Worm (Caenorhabditis elegans): ENCODE data around the gene cng-3.

The cng-3 gene

ce11 chrIV:9490320-9490719 lies 9.5 kb upstream of the cng-3 start, which contains the start of gene sru-6:
sru-6 (plus strand) TSS chrIV:9490620.
- TF ChIP-seq hlh-15 (tag; optimal IDR thresholded peaks at IDR 0.05) (no peak), sdc-2 (tag; optimal IDR thresholded peaks at IDR 0.05) (no peak)

ce11 chrIV:9488315-9488714 lies 7.5 kb upstream of the cng-3 start, which contains the start of gene sru-1:
sru-1 (plus strand) TSS chrIV:9488615.
- TF ChIP-seq T23F11.4 (GFP tag; optimal IDR thresholded peaks at IDR 0.05) (no peak), tbx-7 (tag; optimal IDR thresholded peaks at IDR 0.05) (no peak), C38D4.7 (GFP tag; optimal IDR thresholded peaks at IDR 0.05) (no peak), ahr-1 (tag; optimal IDR thresholded peaks at IDR 0.05) (no peak)

- TF ChIP-seq ceh-24 (tag; optimal IDR thresholded peaks at IDR 0.05) (no peak), hlh-8 (tag; optimal IDR thresholded peaks at IDR 0.05) (no peak), syd-9 (tag; optimal IDR thresholded peaks at IDR 0.05) (no peak), tbx-2 (tag; optimal IDR thresholded peaks at IDR 0.05) (no peak), sdc-2 (tag; optimal IDR thresholded peaks at IDR 0.05) (no peak), K02D7.2 (tag; optimal IDR thresholded peaks at IDR 0.05) (no peak), pat-9 (tag; optimal IDR thresholded peaks at IDR 0.05) (no peak), nhr-11 (tag; optimal IDR thresholded peaks at IDR 0.05) (no peak), pros-1 (tag; optimal IDR thresholded peaks at IDR 0.05) (no peak), elt-4 (tag; optimal IDR thresholded peaks at IDR 0.05) (no peak), ahr-1 (tag; optimal IDR thresholded peaks at IDR 0.05) (no peak), mec-3 (tag; optimal IDR thresholded peaks at IDR 0.05; ENCODE audit: borderline replicate concordance) (no peak)
Observed at ce11 chrIV:9486779-9487178, 5.9 kb upstream of the cng-3 start.

- TF ChIP-seq Y22D7AL.16 (tag; optimal IDR thresholded peaks at IDR 0.05) = no peak
- no peak for TF ChIP-seq ceh-24 (tag; optimal IDR thresholded peaks at IDR 0.05)
- TF ChIP-seq gmeb-2 (tag; optimal IDR thresholded peaks at IDR 0.05) = no peak
- TF ChIP-seq syd-9 (tag; optimal IDR thresholded peaks at IDR 0.05) = no peak
- TF ChIP-seq ceh-19 (GFP tag; optimal IDR thresholded peaks at IDR 0.05) = no peak
- TF ChIP-seq ceh-34 (tag; optimal IDR thresholded peaks at IDR 0.05) = no peak
- no peak for TF ChIP-seq ceh-18 (tag; optimal IDR thresholded peaks at IDR 0.05)
- TF ChIP-seq tbx-2 (tag; optimal IDR thresholded peaks at IDR 0.05) = no peak
- no peak for TF ChIP-seq ztf-16 (tag; optimal IDR thresholded peaks at IDR 0.05)
- no peak for TF ChIP-seq nhr-232 (tag; optimal IDR thresholded peaks at IDR 0.05)
- TF ChIP-seq rnt-1 (tag; optimal IDR thresholded peaks at IDR 0.05) = no peak
- TF ChIP-seq C38D4.7 (GFP tag; optimal IDR thresholded peaks at IDR 0.05) = no peak
- TF ChIP-seq sox-4 (tag; optimal IDR thresholded peaks at IDR 0.05) = no peak
- TF ChIP-seq nhr-11 (tag; optimal IDR thresholded peaks at IDR 0.05) = no peak
- TF ChIP-seq pag-3 (tag; optimal IDR thresholded peaks at IDR 0.05; ENCODE audit: borderline replicate concordance) = no peak
- TF ChIP-seq hlh-15 (tag; optimal IDR thresholded peaks at IDR 0.05) = no peak
Observed at ce11 chrIV:9485972-9486371, 5.1 kb upstream of the cng-3 start, which contains the start of gene sru-2. sru-2 (plus strand) TSS chrIV:9486272.

ce11 chrIV:9485040-9485439 lies 4.2 kb upstream of the cng-3 start, which contains the start of gene gadr-2:
gadr-2 (minus strand) TSS chrIV:9485140.
- TF ChIP-seq fax-1 (tag; optimal IDR thresholded peaks at IDR 0.05) (no peak), che-1 (tag; optimal IDR thresholded peaks at IDR 0.05) (no peak), hlh-13 (GFP tag; optimal IDR thresholded peaks at IDR 0.05) (no peak), hlh-8 (tag; optimal IDR thresholded peaks at IDR 0.05) (no peak), hlh-6 (tag; optimal IDR thresholded peaks at IDR 0.05) (no peak), sox-2 (GFP tag; IDR thresholded peaks at IDR 0.05) (no peak), ceh-18 (tag; optimal IDR thresholded peaks at IDR 0.05) (no peak), pat-9 (tag; optimal IDR thresholded peaks at IDR 0.05) (no peak), tbx-7 (tag; optimal IDR thresholded peaks at IDR 0.05) (no peak), ceh-30 (tag; optimal IDR thresholded peaks at IDR 0.05) (no peak), ceh-31 (tag; optimal IDR thresholded peaks at IDR 0.05) (no peak), nfya-1 (tag; optimal IDR thresholded peaks at IDR 0.05) (no peak), madf-2 (tag; optimal IDR thresholded peaks at IDR 0.05) (no peak), eyg-1 (tag; optimal IDR thresholded peaks at IDR 0.05) (no peak), ceh-45 (GFP tag; IDR thresholded peaks at IDR 0.05) (no peak), dmd-4 (tag; optimal IDR thresholded peaks at IDR 0.05; ENCODE audit: borderline replicate concordance) (no peak), C38D4.7 (GFP tag; optimal IDR thresholded peaks at IDR 0.05) (no peak), ref-2 (tag; optimal IDR thresholded peaks at IDR 0.05) (no peak), ceh-14 (tag; optimal IDR thresholded peaks at IDR 0.05) (no peak)

All from whole organism, late embryonic.